Worm (Caenorhabditis elegans) whole organism, mixed stage, embryonic: ENCODE results near the gene srd-20.

Source experiments
- nhr-2 ChIP-seq: fragments of 150-350 bp; optimal IDR thresholded peaks from 2 replicates; lab custom pipeline; 2014; ENCODE audit warnings: missing biosample characterization, missing genetic modification characterization
- nhr-237 ChIP-seq: fragments of 150-350 bp; optimal IDR thresholded peaks from 2 replicates; lab custom pipeline; 2014; ENCODE audit warnings: missing biosample characterization, missing genetic modification characterization
- tbx-8 ChIP-seq: fragments of 200-800 bp; sonication (Bioruptor generic); optimal IDR thresholded peaks from 2 replicates; lab custom pipeline; 2018; ENCODE audit warnings: mild to moderate bottlenecking, missing genetic modification characterization, moderate library complexity, missing compliant biosample characterization
- unc-62 ChIP-seq: fragments of 150-350 bp; optimal IDR thresholded peaks from 2 replicates; lab custom pipeline; 2014; ENCODE audit warnings: missing biosample characterization, missing genetic modification reagents, missing genetic modification characterization
- zip-8 ChIP-seq: fragments of 150-350 bp; optimal IDR thresholded peaks from 2 replicates; lab custom pipeline; 2014; ENCODE audit warnings: missing biosample characterization, missing genetic modification characterization

ce11 chrV:6007927-6008326 lies 47.5 kb upstream of the srd-20 start:
- TF ChIP-seq nhr-237 (tag; lab: Kevin White, UChicago) (no peak), unc-62 (GFP tag; lab: Kevin White, UChicago) (no peak), zip-8 (tag; lab: Kevin White, UChicago) (no peak), tbx-8 (GFP tag; lab: Kevin White, UChicago) (no peak), nhr-2 (tag; lab: Kevin White, UChicago) (no peak)
